Fruit fly (Drosophila melanogaster) whole organism, adult: ENCODE data around the gene GC2.

Source experiments
- CG14711 ChIP-seq: fragments of 200-800 bp; sonication (Bioruptor generic); optimal IDR thresholded peaks from 2 replicates; lab custom pipeline; 2018; ENCODE audit warnings: missing biosample characterization, mild to moderate bottlenecking, missing genetic modification characterization, moderate library complexity
- Crg-1 ChIP-seq: fragments of 200-800 bp; sonication (Bioruptor generic); optimal IDR thresholded peaks from 2 replicates; lab custom pipeline; 2016; ENCODE audit warnings: missing biosample characterization, missing genetic modification characterization
- kay ChIP-seq: fragments of 200-800 bp; sonication (Bioruptor generic); peaks from one replicate; lab custom pipeline; 2016; ENCODE audit warnings: missing biosample characterization, missing genetic modification characterization, borderline replicate concordance
- toe ChIP-seq: fragments of 200-800 bp; sonication (Bioruptor generic); optimal IDR thresholded peaks from 2 replicates; lab custom pipeline; 2016; ENCODE audit warnings: missing biosample characterization, missing genetic modification characterization

- TF ChIP-seq Crg-1 (GFP tag; lab: Kevin White, UChicago) (no peak), CG14711 (no peak), toe (GFP tag; lab: Kevin White, UChicago) (no peak), kay (GFP tag; lab: Kevin White, UChicago) (no peak)
Measured at dm6 chr3R:11981962-11982361, 10.5 kb downstream of the GC2 start, which contains the start of gene CG12224.
